Worm (Caenorhabditis elegans) whole organism, late embryonic: Measurements from ENCODE around the gene ctf-18.

Experiments
- K09A11.1 ChIP-seq: sonication (generic microtip); optimal IDR thresholded peaks from 2 replicates; lab custom pipeline; 2017; ENCODE audit warnings: antibody characterized with exemption, mild to moderate bottlenecking, missing genetic modification characterization, missing compliant biosample characterization; ENCODE audit not compliant: insufficient read depth
- Y22D7AL.16 ChIP-seq: sonication (generic microtip); optimal IDR thresholded peaks from 2 replicates; lab custom pipeline; 2016; ENCODE audit warnings: missing genetic modification characterization, missing compliant biosample characterization
- ama-1 ChIP-seq: fragments of 150-350 bp; optimal IDR thresholded peaks from 2 replicates; lab custom pipeline; 2014
- elt-2 ChIP-seq: sonication (generic microtip); optimal IDR thresholded peaks from 2 replicates; lab custom pipeline; 2016; ENCODE audit warnings: missing genetic modification reagents, missing genetic modification characterization, missing compliant biosample characterization
- pha-2 ChIP-seq: sonication (generic microtip); optimal IDR thresholded peaks from 2 replicates; lab custom pipeline; 2017; ENCODE audit warnings: mild to moderate bottlenecking, missing genetic modification characterization, missing compliant biosample characterization
- pha-4 ChIP-seq: fragments of 150-350 bp; optimal IDR thresholded peaks from 2 replicates; lab custom pipeline; 2018; ENCODE audit warnings: missing biosample characterization, missing genetic modification reagents, missing genetic modification characterization
- pqm-1 ChIP-seq: sonication (generic microtip); optimal IDR thresholded peaks from 2 replicates; lab custom pipeline; 2016; ENCODE audit warnings: missing genetic modification characterization, missing compliant biosample characterization
- unc-3 ChIP-seq, 2 experiments: fragments of 200-800 bp in 1 of 2; sonication (Bioruptor generic) in 1 of 2; sonication (generic microtip) in 1 of 2; conservative IDR thresholded peaks in 1 of 2; optimal IDR thresholded peaks in 1 of 2; 2 replicates each; pipeline versions ENCODE4 v1.3.6 to Lab custom; 2016 to 2022; ENCODE audit warnings: missing compliant biosample characterization in 2 of 2, missing genetic modification characterization in 2 of 2, missing genetic modification reagents in 1 of 2

ce11 chrIV:10174328-10174727 is 47.9 kb upstream of the ctf-18 start, which contains the start of gene pxf-1:
- TF ChIP-seq Y22D7AL.16 (tag; lab: Kevin White, UChicago) (no peak), pha-4 (tag; lab: Kevin White, UChicago) (no peak), ama-1 (lab: Kevin White, UChicago) (no peak), K09A11.1 (tag; lab: Kevin White, UChicago) (no peak), pqm-1 (tag; lab: Kevin White, UChicago) (no peak), unc-3 (GFP tag; conservative IDR thresholded peaks at IDR 0.05; lab: Robert Waterston, UW) (no peak), unc-3 (tag; optimal IDR thresholded peaks at IDR 0.05; lab: Kevin White, UChicago) (no peak), pha-2 (tag; lab: Kevin White, UChicago) (no peak), elt-2 (tag; lab: Kevin White, UChicago) (no peak)
